Worm (Caenorhabditis elegans): ENCODE measurements around the gene grd-2.

grd-2 gene

DNA sequence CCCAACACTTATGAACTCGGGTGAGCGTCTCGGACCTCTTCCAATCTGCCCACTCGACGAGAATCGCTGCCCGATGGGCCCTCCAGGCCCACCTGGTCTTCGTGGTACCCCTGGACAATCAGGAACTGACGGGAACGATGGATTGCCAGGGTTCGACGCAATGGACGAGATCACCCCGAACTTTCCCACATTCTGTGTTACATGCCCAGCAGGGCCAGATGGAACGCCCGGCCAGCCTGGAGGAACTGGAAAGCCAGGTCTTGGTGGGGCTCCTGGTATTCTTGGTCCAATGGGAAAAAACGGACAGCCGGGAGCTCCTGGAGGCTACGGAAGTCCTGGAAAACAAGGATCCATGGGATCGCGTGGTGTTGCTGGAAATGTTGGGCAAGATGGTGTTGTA is 8.9 kb upstream of the grd-2 start:
- TF ChIP-seq arid-1 (GFP tag; conservative IDR thresholded peaks at IDR 0.05) (no peak), dve-1 (tag; optimal IDR thresholded peaks at IDR 0.05; ENCODE audit: insufficient read depth) (no peak), ztf-7 (tag; optimal IDR thresholded peaks at IDR 0.05) (no peak), ces-1 (GFP tag; optimal IDR thresholded peaks at IDR 0.05) (no peak), spr-3 (GFP tag; optimal IDR thresholded peaks at IDR 0.05) (no peak), F44E2.7 (GFP tag; IDR thresholded peaks at IDR 0.05) (0 out of 2 replicates have a peak, but pooled peaks have one; percentile 31), ceh-44 (GFP tag; IDR thresholded peaks at IDR 0.05) (no peak), F37D6.2 (tag; optimal IDR thresholded peaks at IDR 0.05) (no peak), gei-8 (GFP tag; optimal IDR thresholded peaks at IDR 0.05) (no peak), mxl-2 (GFP tag; conservative IDR thresholded peaks at IDR 0.05) (no peak), set-16 (GFP tag; IDR thresholded peaks at IDR 0.05) (peak; percentile 76; the same call in 1 of the 2 replicates), Y48G9A.11 (GFP tag; IDR thresholded peaks at IDR 0.05) (no peak)

DNA sequence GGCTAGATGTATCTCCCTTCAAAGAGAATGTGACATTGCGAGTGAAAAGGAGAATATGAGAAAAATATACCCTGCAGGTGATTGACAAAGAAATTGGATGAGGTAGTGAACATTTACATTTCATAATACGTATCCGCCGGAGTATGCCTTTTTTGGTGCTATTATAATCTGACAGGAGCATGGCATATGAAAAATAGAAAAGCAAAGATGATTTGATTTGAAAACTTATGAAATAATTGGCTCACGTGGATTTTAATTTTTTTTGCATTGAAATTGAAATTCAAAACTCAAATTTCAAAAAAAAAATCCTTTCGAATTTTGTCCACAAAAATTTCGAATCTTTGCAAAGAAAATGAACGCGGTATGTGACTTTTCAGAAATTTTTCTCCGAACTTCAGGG is 6.6 kb upstream of the grd-2 start, which contains the start of gene ttr-11:
TSS of gene ttr-11 (plus strand) at position 301 of the 400 bp plus-strand sequence.
- TF ChIP-seq unc-62 (GFP tag; optimal IDR thresholded peaks at IDR 0.05 in 1 of 2) (peak in 1 of 2 experiments; percentile 14), unc-62 (tag; optimal IDR thresholded peaks at IDR 0.05) (no peak), lsy-2 (tag; optimal IDR thresholded peaks at IDR 0.05) (no peak)

DNA sequence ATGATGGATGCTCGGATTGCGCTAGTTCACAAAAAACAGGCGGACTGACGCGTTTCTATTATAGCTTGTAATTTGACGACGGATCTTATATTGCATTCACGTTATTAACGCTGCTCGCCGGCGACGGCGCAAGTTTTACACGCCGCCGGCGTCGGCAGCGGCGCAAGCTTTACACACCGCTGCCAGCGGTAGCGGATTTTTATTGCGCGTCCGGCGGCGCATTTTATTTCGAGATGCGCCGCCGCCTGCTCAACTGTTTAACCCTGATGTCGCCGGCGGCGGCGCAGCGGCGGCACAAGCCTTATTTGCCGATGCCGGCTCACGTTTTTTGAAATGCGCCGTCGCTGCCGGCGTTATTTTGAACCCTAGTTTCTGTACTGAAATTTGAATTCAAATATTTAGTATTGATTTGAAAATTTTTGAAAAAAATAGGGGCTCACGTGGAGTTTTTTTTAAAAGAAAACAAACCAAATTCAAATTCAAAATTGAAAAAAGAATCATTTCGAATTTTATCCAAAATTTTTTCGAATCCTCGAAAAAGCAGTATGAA is 4.9 kb upstream of the grd-2 start, which contains the start of gene ttr-57:
TSS of gene ttr-57 (plus strand) at position 500 of the 550 bp plus-strand sequence.
- TF ChIP-seq set-16 (GFP tag; IDR thresholded peaks at IDR 0.05) (peak; percentile 86), F44E2.7 (GFP tag; IDR thresholded peaks at IDR 0.05) (0 out of 2 replicates have a peak, but pooled peaks have one; percentile 69), lin-29 (GFP tag; IDR thresholded peaks at IDR 0.05) (no peak), D1046.2 (GFP tag; IDR thresholded peaks at IDR 0.05) (no peak), F26F4.8 (GFP tag; conservative IDR thresholded peaks at IDR 0.05) (no peak), zag-1 (tag; optimal IDR thresholded peaks at IDR 0.05) (no peak), egl-27 (tag; optimal IDR thresholded peaks at IDR 0.05) (no peak), ceh-62 (tag; optimal IDR thresholded peaks at IDR 0.05) (no peak), dpl-1 (GFP tag; optimal IDR thresholded peaks at IDR 0.05) (no peak), egl-43 (GFP tag; IDR thresholded peaks at IDR 0.05) (0 out of 2 replicates have a peak, but pooled peaks have one; percentile 36), nhr-28 (tag; optimal IDR thresholded peaks at IDR 0.05) (no peak), rbr-2 (tag; optimal IDR thresholded peaks at IDR 0.05) (no peak), aha-1 (tag) (no peak), nhr-102 (tag; optimal IDR thresholded peaks at IDR 0.05) (no peak), mxl-3 (GFP tag; optimal IDR thresholded peaks at IDR 0.05) (no peak), nhr-42 (GFP tag; IDR thresholded peaks at IDR 0.05) (0 out of 2 replicates have a peak, but pooled peaks have one; percentile 35), ZK337.2 (GFP tag; IDR thresholded peaks at IDR 0.05) (no peak), mxl-2 (GFP tag; conservative IDR thresholded peaks at IDR 0.05) (no peak), saeg-2 (GFP tag; IDR thresholded peaks at IDR 0.05) (no peak), ZK546.5 (tag; optimal IDR thresholded peaks at IDR 0.05) (no peak), ceh-20 (GFP tag; IDR thresholded peaks at IDR 0.05) (no peak), dmd-6 (GFP tag; IDR thresholded peaks at IDR 0.05) (no peak)

DNA sequence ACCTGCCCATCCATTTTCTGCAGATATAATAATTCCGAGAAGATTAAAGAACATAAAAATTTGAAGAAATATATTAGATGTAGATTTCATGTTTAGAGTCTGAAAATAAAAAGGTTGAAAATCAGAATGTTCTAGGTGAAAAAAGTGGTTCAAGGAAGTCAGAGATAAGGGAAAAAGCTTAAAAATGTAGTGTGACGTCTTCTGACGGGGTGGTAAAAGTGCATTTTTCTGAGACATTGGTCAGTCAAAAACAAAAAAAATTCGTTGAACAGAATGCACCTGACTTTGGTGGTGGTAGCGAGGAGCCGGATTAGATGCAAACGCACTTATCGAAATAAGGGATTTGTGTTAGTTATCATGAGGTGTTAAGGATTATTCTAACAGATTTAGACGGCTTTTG is 3.0 kb upstream of the grd-2 start, which contains the start of gene F46B3.23:
TSS of gene F46B3.23 (minus strand) at position 101 of the 400 bp plus-strand sequence.
- no peak for TF ChIP-seq unc-39 (tag; optimal IDR thresholded peaks at IDR 0.05)
- no peak for TF ChIP-seq pha-4 (GFP tag; IDR thresholded peaks at IDR 0.05)
- no peak for TF ChIP-seq pha-4 (tag; optimal IDR thresholded peaks at IDR 0.05)
- no peak for TF ChIP-seq ceh-62 (tag; optimal IDR thresholded peaks at IDR 0.05)
- no peak for TF ChIP-seq ceh-44 (GFP tag; IDR thresholded peaks at IDR 0.05)
- TF ChIP-seq ama-1 (optimal IDR thresholded peaks at IDR 0.05): no peak
- TF ChIP-seq ZK337.2 (GFP tag; IDR thresholded peaks at IDR 0.05): no peak
- no peak for TF ChIP-seq spr-3 (GFP tag; optimal IDR thresholded peaks at IDR 0.05)

Data from whole organism, L4 larva.